Worm (Caenorhabditis elegans): Measurements from ENCODE around the gene utp-20.

DNA sequence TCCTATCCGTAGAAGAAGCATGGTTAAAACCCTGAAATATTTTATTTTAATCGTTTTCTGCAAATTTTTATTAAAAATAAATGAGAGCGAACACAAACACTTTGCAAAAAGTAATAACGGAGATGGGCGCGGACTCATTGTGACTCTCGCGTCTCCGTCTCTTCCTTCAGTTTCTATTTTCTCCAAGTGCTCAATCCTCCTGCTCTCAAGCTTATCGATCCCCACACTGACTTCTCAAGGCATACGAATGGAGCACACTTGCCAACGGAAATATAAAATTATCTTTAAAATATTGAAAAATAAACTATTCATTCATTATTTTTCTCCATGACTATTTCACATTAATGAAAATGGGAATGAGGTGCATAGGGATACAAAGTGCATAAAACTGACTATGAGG lies 61.9 kb downstream of the utp-20 start, which contains the start of gene dnj-8:
- no peak for TF ChIP-seq rbr-2 (tag; optimal IDR thresholded peaks at IDR 0.05)
- no peak for TF ChIP-seq arid-1 (GFP tag; conservative IDR thresholded peaks at IDR 0.05)
- TF ChIP-seq lin-39 (tag; optimal IDR thresholded peaks at IDR 0.05), result no peak
- no peak for TF ChIP-seq ZK337.2 (GFP tag; IDR thresholded peaks at IDR 0.05)
- TF ChIP-seq nhr-11 (tag; optimal IDR thresholded peaks at IDR 0.05), result no peak
- TF ChIP-seq pha-4 (GFP tag; IDR thresholded peaks at IDR 0.05), result no peak
- no peak for TF ChIP-seq pha-4 (tag; optimal IDR thresholded peaks at IDR 0.05)
- no peak for TF ChIP-seq ceh-32 (tag; optimal IDR thresholded peaks at IDR 0.05; ENCODE audit: poor library complexity)
